Worm (Caenorhabditis elegans) whole organism, L2 larva: ENCODE results near the gene AH10.4.

Source experiments
- blmp-1 ChIP-seq: sonication (generic microtip); optimal IDR thresholded peaks from 2 replicates; lab custom pipeline; 2017; ENCODE audit warnings: missing genetic modification characterization, mild to moderate bottlenecking, missing compliant biosample characterization, antibody characterized with exemption, moderate library complexity; ENCODE audit not compliant: insufficient read depth
- ceh-82 ChIP-seq: fragments of 150-350 bp; optimal IDR thresholded peaks from 2 replicates; lab custom pipeline; 2014; ENCODE audit warnings: missing biosample characterization, missing genetic modification characterization
- elt-3 ChIP-seq: sonication (generic microtip); optimal IDR thresholded peaks from 2 replicates; lab custom pipeline; 2017; ENCODE audit warnings: missing biosample characterization, missing genetic modification characterization
- lsy-2 ChIP-seq, 2 experiments: fragments of 150-350 bp in 1 of 2; sonication (generic microtip) in 1 of 2; optimal IDR thresholded peaks; 2 replicates each; lab custom pipeline; 2014 to 2017; ENCODE audit warnings: missing biosample characterization in 2 of 2, missing genetic modification characterization in 2 of 2
- mab-5 ChIP-seq: fragments of 150-350 bp; optimal IDR thresholded peaks from 2 replicates; lab custom pipeline; 2014; ENCODE audit warnings: missing biosample characterization, missing genetic modification characterization
- nhr-11 ChIP-seq: fragments of 150-350 bp; optimal IDR thresholded peaks from 2 replicates; lab custom pipeline; 2014; ENCODE audit warnings: missing biosample characterization, missing genetic modification characterization
- nhr-12 ChIP-seq: fragments of 150-350 bp; optimal IDR thresholded peaks from 2 replicates; lab custom pipeline; 2014; ENCODE audit warnings: missing biosample characterization, missing genetic modification characterization
- nhr-237 ChIP-seq: fragments of 150-350 bp; optimal IDR thresholded peaks from 2 replicates; lab custom pipeline; 2014; ENCODE audit warnings: missing biosample characterization, missing genetic modification characterization
- nhr-25 ChIP-seq: fragments of 150-350 bp; sonication (generic microtip); optimal IDR thresholded peaks from 3 replicates; lab custom pipeline; 2014; ENCODE audit warnings: missing biosample characterization, missing genetic modification characterization
- nhr-6 ChIP-seq: fragments of 150-350 bp; optimal IDR thresholded peaks from 2 replicates; lab custom pipeline; 2014; ENCODE audit warnings: missing biosample characterization, missing genetic modification characterization
- nhr-77 ChIP-seq: fragments of 150-350 bp; optimal IDR thresholded peaks from 2 replicates; lab custom pipeline; 2014; ENCODE audit warnings: missing biosample characterization, missing genetic modification characterization
- unc-39 ChIP-seq: fragments of 150-350 bp; optimal IDR thresholded peaks from 2 replicates; lab custom pipeline; 2014; ENCODE audit warnings: missing biosample characterization, missing genetic modification characterization
- ztf-11 ChIP-seq: sonication (generic microtip); optimal IDR thresholded peaks from 2 replicates; lab custom pipeline; 2017; ENCODE audit warnings: missing biosample characterization, missing genetic modification characterization

- TF ChIP-seq nhr-11, result no peak
- TF ChIP-seq nhr-77 (tag; lab: Kevin White, UChicago), result no peak
- TF ChIP-seq elt-3 (tag; lab: Kevin White, UChicago), result no peak
- TF ChIP-seq ceh-82, result no peak
- TF ChIP-seq unc-39 (tag; lab: Kevin White, UChicago), result no peak
- TF ChIP-seq nhr-25 (tag; lab: Kevin White, UChicago), result no peak
- TF ChIP-seq nhr-237 (tag; lab: Kevin White, UChicago), result no peak
- TF ChIP-seq ztf-11 (tag; lab: Kevin White, UChicago), result no peak
- no peak for TF ChIP-seq nhr-12 (tag; lab: Kevin White, UChicago)
- TF ChIP-seq blmp-1 (tag; lab: Kevin White, UChicago), result no peak
- TF ChIP-seq lsy-2 (tag; optimal IDR thresholded peaks at IDR 0.05; lab: Kevin White, UChicago), result no peak
- no peak for TF ChIP-seq nhr-6
- no peak for TF ChIP-seq mab-5 (tag; lab: Kevin White, UChicago)
Observed at ce11 chrV:14175216-14175615, 37.5 kb upstream of the AH10.4 start, which contains the start of gene cest-2.2.
